Worm (Caenorhabditis elegans) whole organism, midembryonic: ENCODE data around the gene grl-13.

ENCODE experiments used
- T22C8.4 ChIP-seq: fragments of 200-800 bp; sonication (Bioruptor generic); IDR thresholded peaks from 2 replicates; pipeline ENCODE4 v1.3.6; 2022; ENCODE audit warnings: missing genetic modification characterization, missing compliant biosample characterization
- cog-1 ChIP-seq: sonication (generic microtip); optimal IDR thresholded peaks from 2 replicates; lab custom pipeline; 2016; ENCODE audit warnings: missing genetic modification characterization, missing compliant biosample characterization
- flt-1 ChIP-seq: fragments of 200-800 bp; sonication (Bioruptor generic); IDR thresholded peaks from 2 replicates; pipeline ENCODE4 v1.3.6; 2022; ENCODE audit warnings: missing genetic modification characterization, missing compliant biosample characterization
- klf-2 ChIP-seq: fragments of 200-800 bp; sonication (Bioruptor generic); conservative IDR thresholded peaks from 2 replicates; pipeline ENCODE4 v1.3.6; 2022; ENCODE audit warnings: missing genetic modification reagents, missing genetic modification characterization, missing compliant biosample characterization
- ref-1 ChIP-seq: fragments of 200-800 bp; sonication (Bioruptor generic); conservative IDR thresholded peaks from 2 replicates; pipeline ENCODE4 v1.3.6; 2022; ENCODE audit warnings: missing genetic modification reagents, missing genetic modification characterization, missing compliant biosample characterization
- tab-1 ChIP-seq: fragments of 200-800 bp; sonication (Bioruptor generic); IDR thresholded peaks from 2 replicates; pipeline ENCODE4 v1.3.6; 2022; ENCODE audit warnings: missing genetic modification characterization, missing compliant biosample characterization
- ztf-23 ChIP-seq: fragments of 200-800 bp; sonication (Bioruptor generic); IDR thresholded peaks from 2 replicates; pipeline ENCODE4 v1.3.6; 2022; ENCODE audit warnings: missing genetic modification reagents, missing genetic modification characterization, missing compliant biosample characterization
- ztf-29 ChIP-seq: fragments of 200-800 bp; sonication (Bioruptor generic); IDR thresholded peaks from 2 replicates; pipeline ENCODE4 v1.3.6; 2022; ENCODE audit warnings: missing genetic modification reagents, missing genetic modification characterization, missing compliant biosample characterization

- TF ChIP-seq flt-1 (GFP tag; lab: Robert Waterston, UW) (no peak), tab-1 (GFP tag; lab: Robert Waterston, UW) (no peak), T22C8.4 (GFP tag; lab: Robert Waterston, UW) (no peak), ztf-23 (GFP tag; lab: Robert Waterston, UW) (no peak), klf-2 (GFP tag; lab: Robert Waterston, UW) (no peak), ref-1 (GFP tag; lab: Robert Waterston, UW) (no peak), cog-1 (no peak), ztf-29 (GFP tag; lab: Robert Waterston, UW) (no peak)
These were observed 33.7 kb upstream of the grl-13 start for ce11 chrV:4398127-4398526.
